Fruit fly (Drosophila melanogaster) whole organism, adult: ENCODE results near the gene Ae2.

Experiments
- CG11617 ChIP-seq: fragments of 200-800 bp; sonication (Bioruptor generic); optimal IDR thresholded peaks from 2 replicates; lab custom pipeline; 2017; ENCODE audit warnings: mild to moderate bottlenecking, missing biosample characterization, missing genetic modification reagents, missing genetic modification characterization
- CG12768 ChIP-seq: fragments of 200-800 bp; sonication (Bioruptor generic); optimal IDR thresholded peaks from 2 replicates; lab custom pipeline; 2017; ENCODE audit warnings: missing biosample characterization, missing genetic modification characterization, mild to moderate bottlenecking, moderate library complexity, missing genetic modification reagents
- CG14711 ChIP-seq: fragments of 200-800 bp; sonication (Bioruptor generic); optimal IDR thresholded peaks from 2 replicates; lab custom pipeline; 2018; ENCODE audit warnings: missing biosample characterization, mild to moderate bottlenecking, missing genetic modification characterization, moderate library complexity
- CG1620 ChIP-seq: fragments of 200-800 bp; sonication (Bioruptor generic); optimal IDR thresholded peaks from 2 replicates; lab custom pipeline; 2016; ENCODE audit warnings: missing biosample characterization, missing genetic modification characterization
- CG33017 ChIP-seq: fragments of 200-800 bp; sonication (Bioruptor generic); optimal IDR thresholded peaks from 2 replicates; lab custom pipeline; 2018; ENCODE audit warnings: missing biosample characterization, mild to moderate bottlenecking, missing genetic modification characterization, moderate library complexity
- CG5204 ChIP-seq: fragments of 200-800 bp; sonication (Bioruptor generic); optimal IDR thresholded peaks from 2 replicates; lab custom pipeline; 2016; ENCODE audit warnings: missing biosample characterization, missing genetic modification characterization
- CG7045 ChIP-seq: fragments of 200-800 bp; sonication (Bioruptor generic); optimal IDR thresholded peaks from 2 replicates; lab custom pipeline; 2017; ENCODE audit warnings: missing biosample characterization, mild to moderate bottlenecking, missing genetic modification characterization
- CG7101 ChIP-seq: fragments of 200-800 bp; sonication (Bioruptor generic); optimal IDR thresholded peaks from 2 replicates; lab custom pipeline; 2018; ENCODE audit warnings: missing biosample characterization, mild to moderate bottlenecking, missing genetic modification characterization, moderate library complexity
- Clk ChIP-seq: fragments of 200-800 bp; sonication (Bioruptor generic); optimal IDR thresholded peaks from 2 replicates; lab custom pipeline; 2017; ENCODE audit warnings: missing biosample characterization, missing genetic modification characterization
- Crg-1 ChIP-seq: fragments of 200-800 bp; sonication (Bioruptor generic); optimal IDR thresholded peaks from 2 replicates; lab custom pipeline; 2016; ENCODE audit warnings: missing biosample characterization, missing genetic modification characterization
- Hr96 ChIP-seq: fragments of 200-800 bp; sonication (Bioruptor generic); optimal IDR thresholded peaks from 2 replicates; lab custom pipeline; 2016; ENCODE audit warnings: missing biosample characterization, missing genetic modification characterization
- Mnt ChIP-seq: fragments of 200-800 bp; sonication (Bioruptor generic); optimal IDR thresholded peaks from 2 replicates; lab custom pipeline; 2016; ENCODE audit warnings: missing biosample characterization, mild to moderate bottlenecking, missing genetic modification characterization
- bab1 ChIP-seq: fragments of 200-800 bp; sonication (Bioruptor generic); optimal IDR thresholded peaks from 3 replicates; lab custom pipeline; 2019; ENCODE audit warnings: missing biosample characterization, mild to moderate bottlenecking, missing genetic modification characterization, moderate library complexity
- cic ChIP-seq: fragments of 200-800 bp; sonication (Bioruptor generic); optimal IDR thresholded peaks from 2 replicates; lab custom pipeline; 2017; ENCODE audit warnings: missing biosample characterization, mild to moderate bottlenecking, missing genetic modification characterization, moderate library complexity
- cnc ChIP-seq, 2 experiments: fragments of >200 bp; optimal IDR thresholded peaks; 2 replicates each; lab custom pipeline; 2017
- kay ChIP-seq: fragments of 200-800 bp; sonication (Bioruptor generic); peaks from one replicate; lab custom pipeline; 2016; ENCODE audit warnings: missing biosample characterization, missing genetic modification characterization, borderline replicate concordance
- ovo ChIP-seq: fragments of 200-800 bp; sonication (Bioruptor generic); optimal IDR thresholded peaks from 2 replicates; lab custom pipeline; 2016; ENCODE audit warnings: missing biosample characterization, missing genetic modification characterization
- pad ChIP-seq: fragments of 200-800 bp; sonication (Bioruptor generic); optimal IDR thresholded peaks from 3 replicates; lab custom pipeline; 2017; ENCODE audit warnings: missing biosample characterization, missing genetic modification characterization, mild to moderate bottlenecking, moderate library complexity, missing genetic modification reagents
- tj ChIP-seq: fragments of 200-800 bp; sonication (Bioruptor generic); optimal IDR thresholded peaks from 3 replicates; lab custom pipeline; 2017; ENCODE audit warnings: missing biosample characterization, mild to moderate bottlenecking, missing genetic modification characterization, moderate library complexity
- toe ChIP-seq: fragments of 200-800 bp; sonication (Bioruptor generic); optimal IDR thresholded peaks from 2 replicates; lab custom pipeline; 2016; ENCODE audit warnings: missing biosample characterization, missing genetic modification characterization

Gene Ae2

DNA sequence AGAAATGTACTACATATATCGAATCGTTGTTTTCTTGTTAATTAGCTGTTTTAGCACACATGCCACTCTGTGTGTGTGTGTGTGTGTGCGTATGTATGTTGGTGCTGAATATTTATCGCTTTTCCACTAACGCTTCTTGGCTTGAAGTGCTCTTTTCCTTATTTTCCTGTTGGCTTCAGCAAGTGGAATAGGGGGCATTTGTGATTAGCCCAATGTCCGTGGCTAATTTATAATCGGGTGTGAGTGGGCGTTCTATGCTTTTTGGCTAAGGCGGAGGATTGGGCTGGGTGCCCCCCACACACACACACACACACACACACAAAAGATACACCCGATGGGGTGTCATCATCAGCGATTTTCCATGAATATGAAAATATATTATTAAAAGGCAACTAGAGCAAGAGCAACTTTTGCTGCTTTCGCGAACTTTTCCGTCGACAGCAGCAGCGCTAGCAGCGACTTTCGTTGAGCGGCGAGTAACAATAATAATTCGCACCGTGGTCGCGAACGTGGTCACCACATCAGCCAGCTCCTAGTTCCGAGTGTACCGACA, 50.1 kb downstream of the Ae2 start, which contains the start of gene CG43897:
Gene CG43897 (plus strand): TSS at position 503 of the 553 bp plus-strand sequence.
- TF ChIP-seq Clk (GFP tag; lab: Kevin White, UChicago) (no peak), kay (GFP tag; lab: Kevin White, UChicago) (no peak), ovo (GFP tag; lab: Kevin White, UChicago) (no peak), CG7101 (tag; lab: Kevin White, UChicago) (no peak), Hr96 (GFP tag; lab: Kevin White, UChicago) (no peak)

DNA sequence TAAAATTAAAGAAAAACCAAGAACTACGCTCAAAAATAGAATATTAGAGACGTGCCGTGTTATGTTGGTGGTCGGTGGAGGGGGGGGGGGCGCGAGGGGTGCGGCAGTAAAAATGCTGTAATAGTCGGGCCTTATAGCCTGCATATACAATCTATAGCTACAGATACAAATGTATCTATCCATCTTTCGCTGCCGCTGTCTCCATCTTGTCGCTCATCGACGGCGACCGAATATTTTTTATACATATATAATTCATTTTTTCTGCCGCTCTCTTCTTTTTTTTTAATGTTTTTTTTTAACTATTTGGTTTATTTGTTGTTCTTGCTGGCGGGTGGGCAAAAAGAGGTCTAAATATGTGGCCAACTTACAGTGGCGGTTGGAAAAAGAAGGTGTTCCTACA, 51.3 kb downstream of the Ae2 start:
- TF ChIP-seq Hr96 (GFP tag; lab: Kevin White, UChicago), result no peak
- TF ChIP-seq kay (GFP tag; lab: Kevin White, UChicago), result no peak
- TF ChIP-seq CG7045, result no peak
- no peak for TF ChIP-seq CG5204 (GFP tag; lab: Kevin White, UChicago)
- no peak for TF ChIP-seq ovo (GFP tag; lab: Kevin White, UChicago)
- no peak for TF ChIP-seq Clk (GFP tag; lab: Kevin White, UChicago)
- TF ChIP-seq Mnt (GFP tag; lab: Kevin White, UChicago), result no peak
- no peak for TF ChIP-seq tj
- TF ChIP-seq CG12768 (GFP tag; lab: Kevin White, UChicago), result no peak
- no peak for TF ChIP-seq CG7101 (tag; lab: Kevin White, UChicago)
- no peak for TF ChIP-seq CG14711 (tag; lab: Kevin White, UChicago)
- TF ChIP-seq bab1 (GFP tag; lab: Kevin White, UChicago), result no peak
- no peak for TF ChIP-seq cic
- no peak for TF ChIP-seq toe (GFP tag; lab: Kevin White, UChicago)
- TF ChIP-seq pad (GFP tag; lab: Kevin White, UChicago), result no peak

DNA sequence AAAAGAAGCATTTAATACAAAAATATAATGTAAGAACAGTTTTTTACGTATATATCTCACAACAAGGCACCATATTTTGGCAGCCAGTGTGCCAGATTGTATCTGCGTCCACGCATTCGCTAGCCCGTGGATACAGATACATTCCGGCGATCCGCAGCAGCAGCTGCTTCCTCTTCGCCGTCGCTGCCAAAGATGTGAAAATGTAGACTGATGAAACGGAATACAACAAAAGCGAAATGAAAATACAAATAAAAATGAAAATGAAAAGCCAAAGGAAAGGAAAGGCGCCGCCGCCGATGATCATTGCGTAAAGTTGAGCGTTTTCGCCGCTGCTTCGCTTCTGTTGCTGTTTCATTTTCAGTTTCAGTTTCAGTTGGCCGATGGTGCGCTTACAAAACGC, 52.4 kb downstream of the Ae2 start:
- TF ChIP-seq cnc (optimal IDR thresholded peaks at IDR 0.05; lab: Kevin White, UChicago) (no peak), Clk (GFP tag; lab: Kevin White, UChicago) (no peak), Mnt (GFP tag; lab: Kevin White, UChicago) (no peak), CG7045 (no peak), pad (GFP tag; lab: Kevin White, UChicago) (no peak), CG11617 (GFP tag; lab: Kevin White, UChicago) (no peak), toe (GFP tag; lab: Kevin White, UChicago) (no peak), bab1 (GFP tag; lab: Kevin White, UChicago) (no peak), CG12768 (GFP tag; lab: Kevin White, UChicago) (no peak), ovo (GFP tag; lab: Kevin White, UChicago) (no peak), cic (no peak), tj (no peak), CG33017 (no peak), Crg-1 (GFP tag; lab: Kevin White, UChicago) (no peak), CG1620 (no peak), CG7101 (tag; lab: Kevin White, UChicago) (no peak), CG14711 (tag; lab: Kevin White, UChicago) (no peak), kay (GFP tag; lab: Kevin White, UChicago) (no peak), CG5204 (GFP tag; lab: Kevin White, UChicago) (no peak)

DNA sequence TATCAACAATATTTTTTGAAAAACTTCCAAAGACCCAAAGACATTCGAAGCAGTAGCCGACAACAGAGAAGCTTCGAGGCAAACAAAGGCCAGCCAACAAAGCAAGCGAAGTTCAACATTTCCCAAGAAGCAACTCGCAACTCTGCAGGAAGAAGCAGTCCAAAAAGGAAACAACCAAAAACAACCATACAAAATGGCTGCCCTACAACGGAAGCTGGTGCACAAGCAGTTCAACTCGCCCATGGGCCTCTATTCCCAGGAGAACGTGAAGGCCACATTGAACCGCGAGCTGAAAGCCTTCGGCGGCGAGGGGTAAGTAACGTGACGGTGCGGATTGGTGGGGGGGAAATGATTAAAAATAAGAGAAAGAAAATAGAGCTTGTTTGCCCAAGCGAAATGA, 56.9 kb downstream of the Ae2 start:
- TF ChIP-seq CG11617 (GFP tag; lab: Kevin White, UChicago), result no peak
- no peak for TF ChIP-seq CG7045
- TF ChIP-seq Crg-1 (GFP tag; lab: Kevin White, UChicago), result no peak
- TF ChIP-seq cic, result no peak
- TF ChIP-seq CG14711 (tag; lab: Kevin White, UChicago), result no peak
- no peak for TF ChIP-seq cnc (optimal IDR thresholded peaks at IDR 0.05; lab: Kevin White, UChicago)
- TF ChIP-seq CG12768 (GFP tag; lab: Kevin White, UChicago), result no peak
- no peak for TF ChIP-seq CG7101 (tag; lab: Kevin White, UChicago)
- TF ChIP-seq CG1620, result no peak

DNA sequence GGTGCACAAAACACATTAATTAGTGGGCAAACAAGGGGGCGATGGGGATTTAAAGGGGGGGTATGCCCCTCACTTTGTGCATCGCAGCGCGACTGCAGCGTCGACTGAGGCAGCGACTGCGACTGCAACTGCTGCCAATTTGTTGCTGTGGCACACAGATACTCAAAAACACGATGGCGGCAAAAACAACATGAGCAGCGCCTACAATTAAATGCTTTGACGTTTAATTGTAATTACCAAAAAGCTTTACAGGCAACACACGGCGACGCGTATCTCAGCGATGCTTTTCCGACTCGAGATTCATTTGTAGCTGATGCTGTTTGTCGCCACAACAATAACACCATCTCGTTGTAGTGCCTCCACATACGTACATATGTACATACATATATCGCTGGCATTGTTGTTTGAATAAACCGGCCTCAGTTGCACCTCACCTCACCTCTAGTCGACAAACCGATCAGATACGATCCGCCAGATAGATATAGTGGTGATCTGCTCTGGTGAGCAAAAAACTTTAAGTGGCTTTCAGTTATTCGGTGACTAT, 57.9 kb downstream of the Ae2 start:
- TF ChIP-seq Crg-1 (GFP tag; lab: Kevin White, UChicago) (no peak), CG14711 (tag; lab: Kevin White, UChicago) (no peak), tj (no peak), bab1 (GFP tag; lab: Kevin White, UChicago) (no peak), CG1620 (no peak), ovo (GFP tag; lab: Kevin White, UChicago) (no peak), CG7101 (tag; lab: Kevin White, UChicago) (no peak), CG5204 (GFP tag; lab: Kevin White, UChicago) (no peak), CG12768 (GFP tag; lab: Kevin White, UChicago) (no peak), cnc (optimal IDR thresholded peaks at IDR 0.05; lab: Kevin White, UChicago) (no peak), CG7045 (no peak), pad (GFP tag; lab: Kevin White, UChicago) (no peak), kay (GFP tag; lab: Kevin White, UChicago) (peak; percentile 61), Mnt (GFP tag; lab: Kevin White, UChicago) (peak; percentile 1), Hr96 (GFP tag; lab: Kevin White, UChicago) (peak; percentile 25), cic (no peak), toe (GFP tag; lab: Kevin White, UChicago) (no peak)

DNA sequence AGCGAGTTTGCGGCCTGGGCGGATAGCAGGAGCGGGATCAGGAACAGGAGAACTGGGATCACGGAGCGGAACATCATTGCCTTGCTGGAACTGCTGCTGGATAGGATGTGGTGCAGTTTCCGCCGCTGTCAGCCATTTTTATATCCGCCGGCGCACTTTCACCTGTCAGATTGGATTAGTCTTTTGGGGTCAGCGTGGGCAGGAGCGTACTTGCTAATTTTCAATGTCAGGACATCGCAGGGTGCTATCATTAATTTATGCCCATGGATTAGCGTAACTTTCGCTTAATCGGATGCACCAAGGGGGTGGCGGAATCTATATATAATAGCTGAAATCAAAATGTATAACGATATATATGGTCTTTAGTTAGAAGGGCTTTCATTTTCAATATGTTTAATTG, 60.5 kb downstream of the Ae2 start, which contains the start of gene Ilp5:
Gene Ilp5 (minus strand): TSS at position 101 of the 400 bp plus-strand sequence.
- TF ChIP-seq cnc (optimal IDR thresholded peaks at IDR 0.05; lab: Kevin White, UChicago) (no peak), CG12768 (GFP tag; lab: Kevin White, UChicago) (no peak), CG7101 (tag; lab: Kevin White, UChicago) (no peak), CG7045 (no peak), cic (no peak), ovo (GFP tag; lab: Kevin White, UChicago) (no peak), toe (GFP tag; lab: Kevin White, UChicago) (no peak)
